Fruit fly (Drosophila melanogaster): ENCODE results near the gene CG7565.
A peak's percentile ranks its signal among the peaks of the same experiment; 100 is the strongest.

dm6 chr3L:8081822-8082221 is 9.8 kb downstream of the CG7565 start:
- TF ChIP-seq Hnf4 (GFP tag; optimal IDR thresholded peaks at IDR 0.05) (peak; percentile 86), jim (GFP tag; optimal IDR thresholded peaks at IDR 0.05) (no peak), N (GFP tag; optimal IDR thresholded peaks at IDR 0.05) (no peak), GATAd (GFP tag; optimal IDR thresholded peaks at IDR 0.05) (no peak), CrebA (GFP tag; optimal IDR thresholded peaks at IDR 0.05; ENCODE audit: borderline replicate concordance) (no peak)

Data from whole organism, wandering third instar larva.